Fruit fly (Drosophila melanogaster): ENCODE results near the gene CG13599.

The CG13599 gene

DNA sequence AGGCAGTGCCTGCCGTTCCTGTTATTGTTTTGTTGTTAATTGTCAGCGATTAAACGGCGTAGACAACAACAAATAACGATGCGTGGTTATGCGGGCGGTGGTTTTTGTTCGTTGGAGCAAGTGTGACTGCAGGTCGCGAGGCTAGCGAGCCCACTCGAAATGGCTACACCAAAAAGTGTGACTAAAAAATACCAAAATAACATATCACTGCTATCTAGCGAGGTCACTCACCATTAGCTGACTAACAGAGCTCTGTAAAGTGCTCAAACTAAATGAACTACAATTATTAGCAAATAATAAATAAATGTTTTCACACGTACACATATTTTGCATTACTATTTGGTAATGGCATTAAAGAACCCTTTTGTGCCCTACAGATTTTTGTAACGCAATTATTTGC lies 41.5 kb upstream of the CG13599 start, which contains the start of gene Pli (continued):
- no peak for TF ChIP-seq CG15696 (tag; optimal IDR thresholded peaks at IDR 0.05)
- peak; percentile 2 for TF ChIP-seq NfI (GFP tag; optimal IDR thresholded peaks at IDR 0.05)
- no peak for TF ChIP-seq CG5953 (GFP tag; IDR thresholded peaks at IDR 0.05)
- TF ChIP-seq twi (tag; optimal IDR thresholded peaks at IDR 0.05): no peak
- no peak for TF ChIP-seq CG16863 (GFP tag; optimal IDR thresholded peaks at IDR 0.05)
- TF ChIP-seq wek (GFP tag; optimal IDR thresholded peaks at IDR 0.05): no peak
- no peak for TF ChIP-seq bbx (GFP tag; IDR thresholded peaks at IDR 0.05; ENCODE audit: partially characterized antibody)
- TF ChIP-seq toy (GFP tag; IDR thresholded peaks at IDR 0.05): no peak
- no peak for TF ChIP-seq CG6175 (GFP tag; IDR thresholded peaks at IDR 0.05)
- TF ChIP-seq CG5245 (GFP tag; optimal IDR thresholded peaks at IDR 0.05): no peak
- TF ChIP-seq Stat92E (GFP tag; optimal IDR thresholded peaks at IDR 0.05): peak in 1 of 3 experiments; percentile 68
- TF ChIP-seq CG8281 (tag; optimal IDR thresholded peaks at IDR 0.05): no peak
- peak; percentile 49 for TF ChIP-seq D19A (tag; optimal IDR thresholded peaks at IDR 0.05)
- TF ChIP-seq CG31388 (GFP tag; optimal IDR thresholded peaks at IDR 0.05): no peak
- TF ChIP-seq Fer2 (tag; optimal IDR thresholded peaks at IDR 0.05): no peak
- no peak for TF ChIP-seq ewg (GFP tag; optimal IDR thresholded peaks at IDR 0.05)
- no peak for TF ChIP-seq CG18599 (GFP tag; optimal IDR thresholded peaks at IDR 0.05)
- TF ChIP-seq cg (GFP tag; optimal IDR thresholded peaks at IDR 0.05): no peak
- TF ChIP-seq lola (GFP tag; optimal IDR thresholded peaks at IDR 0.05): no peak
- TF ChIP-seq CG1603 (tag; optimal IDR thresholded peaks at IDR 0.05): peak; percentile 80
- no peak for TF ChIP-seq CG9437 (GFP tag; optimal IDR thresholded peaks at IDR 0.05)
- TF ChIP-seq CoRest (tag; optimal IDR thresholded peaks at IDR 0.05): peak; percentile 16
- TF ChIP-seq Atf6 (GFP tag; IDR thresholded peaks at IDR 0.05): no peak
- TF ChIP-seq CG2199 (GFP tag; IDR thresholded peaks at IDR 0.05): no peak
- no peak for TF ChIP-seq Dll (GFP tag; IDR thresholded peaks at IDR 0.05; ENCODE audit: partially characterized antibody)
- TF ChIP-seq bigmax (GFP tag; optimal IDR thresholded peaks at IDR 0.05): no peak
- no peak for TF ChIP-seq CG12299 (tag; optimal IDR thresholded peaks at IDR 0.05)
- peak; percentile 18 for TF ChIP-seq PHDP (tag; optimal IDR thresholded peaks at IDR 0.05)
- TF ChIP-seq Lpt (GFP tag; optimal IDR thresholded peaks at IDR 0.05): no peak
- TF ChIP-seq Bgb (GFP tag; IDR thresholded peaks at IDR 0.05; ENCODE audit: partially characterized antibody): no peak
- TF ChIP-seq CG11696 (GFP tag; IDR thresholded peaks at IDR 0.05): no peak
- TF ChIP-seq hb (GFP tag; IDR thresholded peaks at IDR 0.05; ENCODE audit: partially characterized antibody): no peak
- no peak for TF ChIP-seq Taf1 (GFP tag; IDR thresholded peaks at IDR 0.05)
- TF ChIP-seq CG13424 (tag; optimal IDR thresholded peaks at IDR 0.05): no peak
- no peak for TF ChIP-seq dysf (GFP tag; IDR thresholded peaks at IDR 0.05)
- no peak for TF ChIP-seq knrl (GFP tag; IDR thresholded peaks at IDR 0.05; ENCODE audit: partially characterized antibody)
- TF ChIP-seq gcm (GFP tag; optimal IDR thresholded peaks at IDR 0.05): peak; percentile 72
- TF ChIP-seq vvl (GFP tag; IDR thresholded peaks at IDR 0.05): no peak
- no peak for TF ChIP-seq wdn (GFP tag; IDR thresholded peaks at IDR 0.05)
- TF ChIP-seq stc (GFP tag; IDR thresholded peaks at IDR 0.05): no peak
- peak in 1 of 2 experiments; percentile 40 for TF ChIP-seq Eip74EF (GFP tag; optimal IDR thresholded peaks at IDR 0.05)
- no peak for TF ChIP-seq Max (GFP tag; optimal IDR thresholded peaks at IDR 0.05)
- TF ChIP-seq emc (GFP tag; optimal IDR thresholded peaks at IDR 0.05): no peak
- TF ChIP-seq CG15269 (tag; optimal IDR thresholded peaks at IDR 0.05): no peak
- no peak for TF ChIP-seq CG16815 (GFP tag; optimal IDR thresholded peaks at IDR 0.05)
- no peak for TF ChIP-seq wor (GFP tag; IDR thresholded peaks at IDR 0.05)
- TF ChIP-seq CG14860 (GFP tag; IDR thresholded peaks at IDR 0.05; ENCODE audit: partially characterized antibody): no peak
- TF ChIP-seq CG13296 (GFP tag; optimal IDR thresholded peaks at IDR 0.05): no peak
- no peak for TF ChIP-seq CG4282 (GFP tag; optimal IDR thresholded peaks at IDR 0.05)
- no peak for TF ChIP-seq psq (GFP tag; optimal IDR thresholded peaks at IDR 0.05)
